Worm (Caenorhabditis elegans) whole organism, L3 larva: ENCODE measurements around the gene btb-6.

ENCODE experiments used
- ZK546.5 ChIP-seq: sonication (generic microtip); optimal IDR thresholded peaks from 2 replicates; lab custom pipeline; 2017; ENCODE audit warnings: missing biosample characterization, missing genetic modification characterization
- aly-2 ChIP-seq: fragments of 150-350 bp; optimal IDR thresholded peaks from 2 replicates; lab custom pipeline; 2014; ENCODE audit warnings: missing biosample characterization, missing genetic modification characterization
- ceh-16 ChIP-seq: sonication (generic microtip); optimal IDR thresholded peaks from 2 replicates; lab custom pipeline; 2017; ENCODE audit warnings: missing biosample characterization, missing genetic modification characterization
- ceh-82 ChIP-seq: fragments of 150-350 bp; optimal IDR thresholded peaks from 2 replicates; lab custom pipeline; 2014; ENCODE audit warnings: missing biosample characterization, missing genetic modification characterization
- daf-12 ChIP-seq: fragments of 150-350 bp; optimal IDR thresholded peaks from 2 replicates; lab custom pipeline; 2014; ENCODE audit warnings: missing biosample characterization, missing genetic modification reagents, missing genetic modification characterization
- egl-27 ChIP-seq: sonication (generic microtip); optimal IDR thresholded peaks from 4 replicates; lab custom pipeline; 2017; ENCODE audit warnings: missing biosample characterization, missing genetic modification reagents, missing genetic modification characterization
- elt-1 ChIP-seq: fragments of 150-350 bp; optimal IDR thresholded peaks from 2 replicates; lab custom pipeline; 2014; ENCODE audit warnings: missing biosample characterization, missing genetic modification characterization
- elt-3 ChIP-seq, 3 experiments: fragments of 150-350 bp in 1 of 3; sonication (generic microtip) in 2 of 3; optimal IDR thresholded peaks; 2 replicates in 2 of 3; 4 replicates in 1 of 3; lab custom pipeline; 2014 to 2017; ENCODE audit warnings: missing biosample characterization in 3 of 3, missing genetic modification characterization in 3 of 3
- eor-1 ChIP-seq, 2 experiments: fragments of 150-350 bp; optimal IDR thresholded peaks; 2 replicates each; lab custom pipeline; 2014 to 2018; ENCODE audit warnings: missing biosample characterization in 2 of 2, missing genetic modification characterization in 2 of 2
- fkh-10 ChIP-seq: sonication (generic microtip); optimal IDR thresholded peaks from 2 replicates; lab custom pipeline; 2017; ENCODE audit warnings: missing biosample characterization, missing genetic modification reagents, missing genetic modification characterization
- fkh-2 ChIP-seq: fragments of 150-350 bp; optimal IDR thresholded peaks from 2 replicates; lab custom pipeline; 2014; ENCODE audit warnings: missing biosample characterization, missing genetic modification reagents, missing genetic modification characterization
- hmg-11 ChIP-seq: sonication (generic microtip); optimal IDR thresholded peaks from 2 replicates; lab custom pipeline; 2016; ENCODE audit warnings: missing genetic modification characterization, missing compliant biosample characterization
- jun-1 ChIP-seq: fragments of 150-350 bp; optimal IDR thresholded peaks from 2 replicates; lab custom pipeline; 2014; ENCODE audit warnings: missing biosample characterization, missing genetic modification reagents, missing genetic modification characterization
- lin-15B ChIP-seq: fragments of 150-350 bp; optimal IDR thresholded peaks from 2 replicates; lab custom pipeline; 2014; ENCODE audit warnings: missing biosample characterization, missing genetic modification characterization
- lin-39 ChIP-seq: fragments of 150-350 bp; optimal IDR thresholded peaks from 2 replicates; lab custom pipeline; 2018; ENCODE audit warnings: missing biosample characterization, missing genetic modification reagents, missing genetic modification characterization
- mdl-1 ChIP-seq: fragments of 150-350 bp; optimal IDR thresholded peaks from 2 replicates; lab custom pipeline; 2014; ENCODE audit warnings: missing biosample characterization, missing genetic modification characterization
- nfya-1 ChIP-seq: sonication (generic microtip); optimal IDR thresholded peaks from 2 replicates; lab custom pipeline; 2017; ENCODE audit warnings: missing genetic modification characterization, mild to moderate bottlenecking, missing compliant biosample characterization, antibody characterized with exemption, moderate library complexity; ENCODE audit not compliant: insufficient read depth
- nhr-11 ChIP-seq: fragments of 150-350 bp; optimal IDR thresholded peaks from 2 replicates; lab custom pipeline; 2014; ENCODE audit warnings: missing biosample characterization, missing genetic modification characterization
- nhr-12 ChIP-seq: fragments of 150-350 bp; optimal IDR thresholded peaks from 2 replicates; lab custom pipeline; 2014; ENCODE audit warnings: missing biosample characterization, missing genetic modification characterization
- nhr-23 ChIP-seq: fragments of 150-350 bp; optimal IDR thresholded peaks from 2 replicates; lab custom pipeline; 2014; ENCODE audit warnings: missing biosample characterization, missing genetic modification reagents, missing genetic modification characterization
- nhr-237 ChIP-seq: fragments of 150-350 bp; optimal IDR thresholded peaks from 2 replicates; lab custom pipeline; 2014; ENCODE audit warnings: missing biosample characterization, missing genetic modification characterization
- nhr-43 ChIP-seq: sonication (generic microtip); optimal IDR thresholded peaks from 2 replicates; lab custom pipeline; 2016; ENCODE audit warnings: mild to moderate bottlenecking, missing genetic modification characterization, missing compliant biosample characterization; ENCODE audit not compliant: poor library complexity, severe bottlenecking
- nhr-67 ChIP-seq: fragments of 150-350 bp; optimal IDR thresholded peaks from 2 replicates; lab custom pipeline; 2014; ENCODE audit warnings: missing biosample characterization, missing genetic modification characterization
- nhr-76 ChIP-seq: fragments of 150-350 bp; sonication (generic microtip); optimal IDR thresholded peaks from 5 replicates; lab custom pipeline; 2014; ENCODE audit warnings: missing biosample characterization, missing genetic modification characterization
- pha-4 ChIP-seq: fragments of 150-350 bp; optimal IDR thresholded peaks from 2 replicates; lab custom pipeline; 2014; ENCODE audit warnings: missing biosample characterization, missing genetic modification reagents, missing genetic modification characterization
- pqm-1 ChIP-seq: fragments of 150-350 bp; optimal IDR thresholded peaks from 2 replicates; lab custom pipeline; 2017; ENCODE audit warnings: missing biosample characterization, missing genetic modification characterization, inconsistent platforms
- sea-2 ChIP-seq: fragments of 150-350 bp; sonication (generic microtip); optimal IDR thresholded peaks from 4 replicates; lab custom pipeline; 2014; ENCODE audit warnings: missing biosample characterization, missing genetic modification reagents, missing genetic modification characterization
- skn-1 ChIP-seq: fragments of 150-350 bp; optimal IDR thresholded peaks from 2 replicates; lab custom pipeline; 2014; ENCODE audit warnings: missing biosample characterization, missing genetic modification characterization
- snpc-4 ChIP-seq: fragments of 150-350 bp; optimal IDR thresholded peaks from 2 replicates; lab custom pipeline; 2014; ENCODE audit warnings: missing biosample characterization, missing genetic modification characterization
- tbx-2 ChIP-seq: sonication (generic microtip); optimal IDR thresholded peaks from 2 replicates; lab custom pipeline; 2016; ENCODE audit warnings: mild to moderate bottlenecking, missing genetic modification characterization, missing compliant biosample characterization
- unc-39 ChIP-seq: sonication (generic microtip); optimal IDR thresholded peaks from 4 replicates; lab custom pipeline; 2017; ENCODE audit warnings: missing biosample characterization, missing genetic modification characterization
- unc-62 ChIP-seq: fragments of 150-350 bp; sonication (generic microtip); optimal IDR thresholded peaks from 4 replicates; lab custom pipeline; 2014; ENCODE audit warnings: missing biosample characterization, missing genetic modification reagents, missing genetic modification characterization
- zag-1 ChIP-seq: fragments of 150-350 bp; optimal IDR thresholded peaks from 2 replicates; lab custom pipeline; 2014; ENCODE audit warnings: missing biosample characterization, missing genetic modification characterization
- ztf-11 ChIP-seq: fragments of 150-350 bp; optimal IDR thresholded peaks from 2 replicates; lab custom pipeline; 2014; ENCODE audit warnings: missing biosample characterization, missing genetic modification characterization

Gene btb-6

ce11 chrII:1735145-1735544 is 20.0 kb downstream of the btb-6 start:
- TF ChIP-seq fkh-2 (tag; lab: Kevin White, UChicago) (no peak), lin-15B (tag; lab: Kevin White, UChicago) (no peak), lin-39 (tag; lab: Kevin White, UChicago) (no peak), daf-12 (no peak), jun-1 (tag; lab: Kevin White, UChicago) (no peak), elt-1 (tag; lab: Kevin White, UChicago) (no peak), ceh-16 (tag; lab: Kevin White, UChicago) (no peak), ceh-82 (tag; lab: Kevin White, UChicago) (no peak), egl-27 (tag; lab: Kevin White, UChicago) (no peak), unc-39 (tag; lab: Kevin White, UChicago) (no peak), zag-1 (no peak), nfya-1 (no peak), nhr-12 (tag; lab: Kevin White, UChicago) (no peak), pha-4 (tag; lab: Kevin White, UChicago) (no peak), snpc-4 (no peak), sea-2 (no peak), nhr-76 (tag; lab: Kevin White, UChicago) (no peak), tbx-2 (no peak), skn-1 (tag; lab: Kevin White, UChicago) (no peak)

ce11 chrII:1736353-1736752 is 21.2 kb downstream of the btb-6 start, which contains the start of gene ceh-83:
TSS of gene ceh-83 (minus strand) at chrII:1736533.
- TF ChIP-seq eor-1 (tag; optimal IDR thresholded peaks at IDR 0.05; lab: Kevin White, UChicago) (no peak), ceh-16 (tag; lab: Kevin White, UChicago) (no peak), snpc-4 (no peak), ZK546.5 (no peak), nhr-237 (tag; lab: Kevin White, UChicago) (no peak), nhr-11 (tag; lab: Kevin White, UChicago) (no peak), lin-39 (tag; lab: Kevin White, UChicago) (no peak), ceh-82 (tag; lab: Kevin White, UChicago) (no peak), pqm-1 (tag; lab: Kevin White, UChicago) (no peak), jun-1 (tag; lab: Kevin White, UChicago) (no peak), tbx-2 (no peak), fkh-10 (GFP tag; lab: Kevin White, UChicago) (no peak)

- no peak for TF ChIP-seq hmg-11 (tag; lab: Kevin White, UChicago)
- no peak for TF ChIP-seq unc-39 (tag; lab: Kevin White, UChicago)
- no peak for TF ChIP-seq ZK546.5
- TF ChIP-seq lin-39 (tag; lab: Kevin White, UChicago): no peak
- no peak for TF ChIP-seq ztf-11
- no peak for TF ChIP-seq nhr-43 (tag; lab: Kevin White, UChicago)
- no peak for TF ChIP-seq eor-1 (tag; optimal IDR thresholded peaks at IDR 0.05; lab: Kevin White, UChicago)
- TF ChIP-seq tbx-2: no peak
- no peak for TF ChIP-seq nhr-23
- TF ChIP-seq ceh-16 (tag; lab: Kevin White, UChicago): no peak
- no peak for TF ChIP-seq skn-1 (tag; lab: Kevin White, UChicago)
- TF ChIP-seq nhr-76 (tag; lab: Kevin White, UChicago): no peak
These were observed 23.7 kb downstream of the btb-6 start, which contains the start of the genes irld-9 and irld-33 for ce11 chrII:1738844-1739243. TSS of gene irld-9 (minus strand) at chrII:1738944. TSS of gene irld-33 (plus strand) at chrII:1739052.

ce11 chrII:1741248-1741647 is 26.1 kb downstream of the btb-6 start, which contains the start of gene K07G6.1:
TSS of gene K07G6.1 (plus strand) at chrII:1741548.
- TF ChIP-seq fkh-2 (tag; lab: Kevin White, UChicago): no peak
- TF ChIP-seq daf-12: no peak
- TF ChIP-seq elt-3 (tag; optimal IDR thresholded peaks at IDR 0.05; lab: Kevin White, UChicago): no peak
- no peak for TF ChIP-seq lin-39 (tag; lab: Kevin White, UChicago)
- TF ChIP-seq eor-1 (tag; optimal IDR thresholded peaks at IDR 0.05; lab: Kevin White, UChicago): no peak
- no peak for TF ChIP-seq ceh-82 (tag; lab: Kevin White, UChicago)
- no peak for TF ChIP-seq aly-2 (tag; lab: Kevin White, UChicago)
- no peak for TF ChIP-seq skn-1 (tag; lab: Kevin White, UChicago)
- no peak for TF ChIP-seq unc-39 (tag; lab: Kevin White, UChicago)
- TF ChIP-seq fkh-10 (GFP tag; lab: Kevin White, UChicago): no peak
- no peak for TF ChIP-seq tbx-2

ce11 chrII:1742535-1742934 is 27.4 kb downstream of the btb-6 start, which contains the start of gene F36H5.12:
TSS of gene F36H5.12 (plus strand) at chrII:1742835.
- TF ChIP-seq nhr-67 (tag; lab: Kevin White, UChicago) (no peak), fkh-2 (tag; lab: Kevin White, UChicago) (no peak), mdl-1 (no peak), unc-62 (GFP tag; lab: Kevin White, UChicago) (no peak)
